Fruit fly (Drosophila melanogaster): ENCODE results near the gene Alp12.

Alp12 gene

DNA sequence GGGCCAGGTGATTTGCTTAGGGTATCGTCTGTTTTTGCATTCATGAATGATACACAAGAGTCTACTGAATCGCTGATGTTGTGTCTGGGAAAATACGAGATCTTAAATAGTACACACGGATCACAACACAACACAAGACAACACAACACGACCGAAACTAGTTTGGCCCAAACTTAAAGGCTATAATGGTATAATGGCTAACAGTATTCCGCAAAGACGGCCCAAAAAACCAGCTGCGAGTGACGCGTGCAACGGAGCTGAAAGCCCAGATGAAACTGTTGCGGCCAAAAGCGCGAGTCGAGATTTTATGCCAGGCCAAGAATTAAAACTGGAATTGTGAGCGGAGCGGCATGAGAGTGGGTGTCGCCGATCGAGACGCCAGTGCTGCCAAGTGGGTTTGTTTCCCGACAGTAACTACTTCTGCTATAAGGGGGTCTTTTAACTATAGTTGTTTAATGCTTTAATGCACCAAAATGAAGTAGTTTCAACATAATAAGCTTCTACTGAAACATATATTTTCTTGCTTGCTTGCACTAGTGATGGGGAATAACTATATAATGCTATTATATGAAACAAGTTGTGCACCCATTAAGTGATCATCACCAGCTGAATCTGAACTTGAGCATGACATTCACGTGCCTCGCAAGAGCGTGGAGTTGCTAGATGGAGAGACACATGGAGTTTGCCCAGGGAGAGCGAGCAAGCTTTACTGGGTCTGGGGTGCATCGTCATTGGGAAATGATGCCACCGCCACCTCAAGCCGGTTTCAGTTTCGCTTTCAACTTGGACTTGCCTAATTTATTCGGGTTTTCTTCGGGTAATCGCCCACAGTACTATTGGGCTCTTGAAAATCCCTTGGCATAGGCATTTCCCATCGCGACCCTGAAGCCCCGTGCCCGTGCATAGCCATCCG is 15.1 kb downstream of the Alp12 start (continued):
- TF ChIP-seq CG8478 (optimal IDR thresholded peaks at IDR 0.05) (no peak), BEAF-32 (GFP tag; optimal IDR thresholded peaks at IDR 0.05) (no peak), CG32767 (GFP tag; IDR thresholded peaks at IDR 0.05) (0 out of 2 replicates have a peak, but pooled peaks have one; percentile 21), Dref (GFP tag; IDR thresholded peaks at IDR 0.05) (0 out of 2 replicates have a peak, but pooled peaks have one; percentile 12), da (GFP tag; optimal IDR thresholded peaks at IDR 0.05) (no peak), CG17912 (GFP tag; optimal IDR thresholded peaks at IDR 0.05) (no peak), tna (GFP tag; IDR thresholded peaks at IDR 0.05; ENCODE audit: partially characterized antibody) (peak; percentile 51; the same call in 1 of the 2 replicates), CG9817 (tag; optimal IDR thresholded peaks at IDR 0.05) (no peak), Med (GFP tag) (peak; percentile 43), CG11085 (GFP tag; IDR thresholded peaks at IDR 0.05) (no peak), CG12769 (tag; optimal IDR thresholded peaks at IDR 0.05) (peak; percentile 44), hth (optimal IDR thresholded peaks at IDR 0.05) (no peak), ro (GFP tag; IDR thresholded peaks at IDR 0.05) (no peak), CG2678 (tag; optimal IDR thresholded peaks at IDR 0.05) (peak; percentile 2), sna (GFP tag; IDR thresholded peaks at IDR 0.05; ENCODE audit: partially characterized antibody) (no peak), CG13894 (tag; optimal IDR thresholded peaks at IDR 0.05) (peak; percentile 6), Jarid2 (GFP tag; optimal IDR thresholded peaks at IDR 0.05) (peak; percentile 43), cwo (GFP tag; optimal IDR thresholded peaks at IDR 0.05) (peak; percentile 86), danr (GFP tag; IDR thresholded peaks at IDR 0.05) (no peak), twi (tag; optimal IDR thresholded peaks at IDR 0.05) (no peak), vvl (GFP tag; IDR thresholded peaks at IDR 0.05) (peak; percentile 84; the same call in 1 of the 2 replicates), Blimp-1 (GFP tag; optimal IDR thresholded peaks at IDR 0.05) (peak; percentile 99), gem (tag; optimal IDR thresholded peaks at IDR 0.05) (peak; percentile 8), Myb (GFP tag; optimal IDR thresholded peaks at IDR 0.05) (no peak), HLH3B (GFP tag; IDR thresholded peaks at IDR 0.05) (0 out of 2 replicates have a peak, but pooled peaks have one; percentile 23), bbx (GFP tag; IDR thresholded peaks at IDR 0.05; ENCODE audit: partially characterized antibody) (0 out of 2 replicates have a peak, but pooled peaks have one; percentile 10), shn (GFP tag; optimal IDR thresholded peaks at IDR 0.05) (no peak), HLHmδ (GFP tag; optimal IDR thresholded peaks at IDR 0.05) (no peak), Xrp1 (GFP tag; IDR thresholded peaks at IDR 0.05) (no peak), Nf-YC (tag; optimal IDR thresholded peaks at IDR 0.05) (peak; percentile 10), Sry-β (GFP tag; optimal IDR thresholded peaks at IDR 0.05) (peak; percentile 87)

dm6 chr2L:19439598-19440230 is 15.9 kb downstream of the Alp12 start:
- TF ChIP-seq CG17328 (GFP tag; IDR thresholded peaks at IDR 0.05), result peak; percentile 94
- peak; percentile 51 for TF ChIP-seq Dad (GFP tag; optimal IDR thresholded peaks at IDR 0.05)
- TF ChIP-seq CG6254 (GFP tag; optimal IDR thresholded peaks at IDR 0.05), result peak; percentile 46
- TF ChIP-seq bsh (GFP tag; optimal IDR thresholded peaks at IDR 0.05), result peak in 1 of 2 experiments; percentile 77
- TF ChIP-seq CG14965 (GFP tag; optimal IDR thresholded peaks at IDR 0.05; ENCODE audit: borderline replicate concordance), result no peak
- TF ChIP-seq CG1233 (GFP tag; optimal IDR thresholded peaks at IDR 0.05), result peak; percentile 45
- TF ChIP-seq psq (GFP tag; optimal IDR thresholded peaks at IDR 0.05), result peak; percentile 31
- peak; percentile 18 for TF ChIP-seq sqz (GFP tag; optimal IDR thresholded peaks at IDR 0.05)
- TF ChIP-seq Jarid2 (GFP tag; optimal IDR thresholded peaks at IDR 0.05), result peak; percentile 26
- TF ChIP-seq Aef1 (GFP tag; IDR thresholded peaks at IDR 0.05), result peak; percentile 91
- peak; percentile 46 for TF ChIP-seq tio (GFP tag; optimal IDR thresholded peaks at IDR 0.05)
- TF ChIP-seq fru (optimal IDR thresholded peaks at IDR 0.05), result no peak
- TF ChIP-seq CG13123 (GFP tag; optimal IDR thresholded peaks at IDR 0.05), result peak; percentile 67
- peak; percentile 44 for TF ChIP-seq Atf-2 (GFP tag; optimal IDR thresholded peaks at IDR 0.05)
- TF ChIP-seq sens-2 (GFP tag; IDR thresholded peaks at IDR 0.05), result peak; percentile 52; the same call in 1 of the 2 replicates
- peak; percentile 84 for TF ChIP-seq row (GFP tag; IDR thresholded peaks at IDR 0.05)
- peak; percentile 53 for TF ChIP-seq tx (GFP tag; optimal IDR thresholded peaks at IDR 0.05)
- peak; percentile 86 for TF ChIP-seq wdn (GFP tag; IDR thresholded peaks at IDR 0.05)
- TF ChIP-seq Rx (GFP tag; IDR thresholded peaks at IDR 0.05), result peak; percentile 54; the same call in 1 of the 2 replicates

All from whole organism, embryonic.